Fruit fly (Drosophila melanogaster): ENCODE data around the gene Mad.

DNA sequence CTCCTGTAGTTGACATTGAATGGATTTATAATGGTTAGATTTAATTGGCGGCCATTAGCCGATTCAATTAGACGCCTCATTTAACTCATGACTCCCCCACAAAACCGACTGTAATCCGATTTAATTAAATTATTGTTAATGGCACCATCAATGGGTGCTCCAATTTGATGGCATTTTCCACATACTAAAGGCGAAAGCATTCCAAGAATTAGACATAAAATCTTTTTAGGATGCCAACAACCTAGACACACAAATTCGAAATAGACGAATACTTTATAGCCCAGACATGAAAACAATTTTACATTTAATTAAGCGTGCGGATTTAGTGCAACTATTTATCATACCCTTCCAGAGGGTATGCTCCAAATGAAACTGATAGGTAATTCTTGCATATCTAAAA, 59.5 kb downstream of the Mad start:
- TF ChIP-seq psq (optimal IDR thresholded peaks at IDR 0.05) (no peak), pan (optimal IDR thresholded peaks at IDR 0.05) (no peak), Dll (optimal IDR thresholded peaks at IDR 0.05) (no peak), CG8478 (optimal IDR thresholded peaks at IDR 0.05) (no peak)
